Fruit fly (Drosophila melanogaster) Kc167 (cell line): Measurements from ENCODE around the gene CG34163.

ENCODE experiments used
- Myc ChIP-seq: fragments of >200 bp; optimal IDR thresholded peaks from 2 replicates; lab custom pipeline; 2017; ENCODE audit warnings: missing external identifiers
- insv ChIP-seq: fragments of >200 bp; optimal IDR thresholded peaks from 3 replicates; lab custom pipeline; 2018; ENCODE audit warnings: missing external identifiers

DNA sequence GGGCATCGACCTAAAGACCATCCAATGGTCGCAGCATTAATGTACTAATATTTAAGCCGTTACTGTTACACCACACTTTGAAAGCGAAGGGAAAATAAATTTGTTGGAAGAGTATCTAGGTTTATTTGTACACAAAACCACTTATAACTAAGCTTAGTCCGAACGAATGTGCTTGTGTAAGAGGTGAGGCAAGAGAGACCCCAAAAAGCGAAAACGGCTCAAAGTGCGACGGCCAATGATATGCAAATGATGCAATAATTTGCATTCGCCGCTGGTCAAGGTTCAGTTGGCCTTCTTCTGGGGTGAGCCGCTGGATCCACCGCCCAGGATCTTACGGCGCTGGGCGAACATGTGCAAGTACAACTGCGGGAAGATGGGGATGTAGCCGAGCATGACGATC is 13.1 kb downstream of the CG34163 start:
- TF ChIP-seq Myc (lab: Kevin White, UChicago) (no peak), insv (lab: Kevin White, UChicago) (no peak)
